Worm (Caenorhabditis elegans) whole organism, L4 larva: ENCODE measurements around the gene srr-4.

ENCODE experiments used
- T20F7.1 ChIP-seq: fragments of 200-800 bp; sonication (Bioruptor generic); optimal IDR thresholded peaks from 2 replicates; lab custom pipeline; 2018; ENCODE audit warnings: mild to moderate bottlenecking, missing genetic modification characterization, missing compliant biosample characterization
- ZK337.2 ChIP-seq: fragments of 200-800 bp; sonication (Bioruptor generic); IDR thresholded peaks from 2 replicates; pipeline ENCODE4 v1.3.6; 2022; ENCODE audit warnings: missing genetic modification reagents, missing genetic modification characterization, missing compliant biosample characterization
- ceh-28 ChIP-seq: fragments of 150-350 bp; optimal IDR thresholded peaks from 2 replicates; lab custom pipeline; 2014; ENCODE audit warnings: missing biosample characterization, missing genetic modification reagents, missing genetic modification characterization
- ceh-62 ChIP-seq: sonication (generic microtip); optimal IDR thresholded peaks from 2 replicates; lab custom pipeline; 2017; ENCODE audit warnings: missing biosample characterization, missing genetic modification characterization
- ceh-82 ChIP-seq: sonication (generic microtip); optimal IDR thresholded peaks from 2 replicates; lab custom pipeline; 2017; ENCODE audit warnings: missing biosample characterization, missing genetic modification characterization
- daf-12 ChIP-seq: fragments of 150-350 bp; optimal IDR thresholded peaks from 2 replicates; lab custom pipeline; 2014; ENCODE audit warnings: missing biosample characterization, missing genetic modification reagents, missing genetic modification characterization
- daf-16 ChIP-seq, 3 experiments: sonication (generic microtip); optimal IDR thresholded peaks; 2 replicates each; lab custom pipeline; 2016 to 2017; ENCODE audit warnings: missing genetic modification characterization in 3 of 3, missing genetic modification reagents in 3 of 3, mild to moderate bottlenecking in 2 of 3, missing compliant biosample characterization in 2 of 3, missing biosample characterization in 1 of 3, moderate library complexity in 1 of 3
- dmd-6 ChIP-seq: fragments of 200-800 bp; sonication (Bioruptor generic); IDR thresholded peaks from 2 replicates; pipeline ENCODE4 v1.3.6; 2022; ENCODE audit warnings: missing genetic modification reagents, missing genetic modification characterization, missing compliant biosample characterization
- dve-1 ChIP-seq: sonication (generic microtip); optimal IDR thresholded peaks from 2 replicates; lab custom pipeline; 2017; ENCODE audit warnings: antibody characterized with exemption, mild to moderate bottlenecking, missing genetic modification characterization, missing compliant biosample characterization; ENCODE audit not compliant: insufficient read depth
- hlh-11 ChIP-seq: fragments of 200-800 bp; sonication (Bioruptor generic); optimal IDR thresholded peaks from 2 replicates; lab custom pipeline; 2018; ENCODE audit warnings: mild to moderate bottlenecking, missing genetic modification characterization, missing compliant biosample characterization
- hmg-1.1 ChIP-seq: fragments of 200-800 bp; sonication (Bioruptor generic); IDR thresholded peaks from 2 replicates; pipeline ENCODE4 v1.3.6; 2022; ENCODE audit warnings: missing genetic modification reagents, missing genetic modification characterization, missing compliant biosample characterization
- lim-7 ChIP-seq: fragments of 200-800 bp; sonication (Bioruptor generic); IDR thresholded peaks from 2 replicates; pipeline ENCODE4 v1.3.6; 2022; ENCODE audit warnings: missing genetic modification characterization, missing compliant biosample characterization
- lin-29 ChIP-seq: fragments of 200-800 bp; sonication (Bioruptor generic); IDR thresholded peaks from 2 replicates; pipeline ENCODE4 v1.3.6; 2022; ENCODE audit warnings: missing genetic modification reagents, missing genetic modification characterization, missing compliant biosample characterization
- lsy-2 ChIP-seq, 2 experiments: fragments of 150-350 bp in 1 of 2; sonication (generic microtip) in 1 of 2; optimal IDR thresholded peaks; 2 replicates each; lab custom pipeline; 2014 to 2017; ENCODE audit warnings: missing biosample characterization in 2 of 2, missing genetic modification characterization in 2 of 2
- mdl-1 ChIP-seq, 2 experiments: fragments of 150-350 bp in 1 of 2; sonication (generic microtip) in 1 of 2; optimal IDR thresholded peaks; 2 replicates each; lab custom pipeline; 2014 to 2017; ENCODE audit warnings: missing biosample characterization in 2 of 2, missing genetic modification characterization in 2 of 2
- mep-1 ChIP-seq: fragments of 150-350 bp; sonication (generic microtip); optimal IDR thresholded peaks from 3 replicates; lab custom pipeline; 2014; ENCODE audit warnings: missing biosample characterization, missing genetic modification characterization
- nhr-102 ChIP-seq: sonication (generic microtip); optimal IDR thresholded peaks from 2 replicates; lab custom pipeline; 2016; ENCODE audit warnings: mild to moderate bottlenecking, missing genetic modification characterization, moderate library complexity, missing compliant biosample characterization
- nhr-28 ChIP-seq: fragments of 150-350 bp; optimal IDR thresholded peaks from 2 replicates; lab custom pipeline; 2014; ENCODE audit warnings: missing biosample characterization, missing genetic modification characterization
- nhr-48 ChIP-seq: sonication (generic microtip); optimal IDR thresholded peaks from 2 replicates; lab custom pipeline; 2016; ENCODE audit warnings: mild to moderate bottlenecking, missing genetic modification characterization, missing compliant biosample characterization
- nhr-77 ChIP-seq: fragments of 150-350 bp; optimal IDR thresholded peaks from 2 replicates; lab custom pipeline; 2014; ENCODE audit warnings: missing biosample characterization, missing genetic modification characterization
- pha-4 ChIP-seq, 2 experiments: fragments of 150-350 bp in 1 of 2; fragments of 200-800 bp in 1 of 2; sonication (Bioruptor generic) in 1 of 2; IDR thresholded peaks in 1 of 2; optimal IDR thresholded peaks in 1 of 2; 2 replicates each; pipeline versions ENCODE4 v1.3.6 to Lab custom; 2014 to 2022; ENCODE audit warnings: missing genetic modification characterization in 2 of 2, missing genetic modification reagents in 2 of 2, missing biosample characterization in 1 of 2, missing compliant biosample characterization in 1 of 2
- php-3 ChIP-seq: fragments of 200-800 bp; sonication (Bioruptor generic); IDR thresholded peaks from 2 replicates; pipeline ENCODE4 v1.3.6; 2022; ENCODE audit warnings: missing genetic modification reagents, missing genetic modification characterization, missing compliant biosample characterization
- pqm-1 ChIP-seq: sonication (generic microtip); optimal IDR thresholded peaks from 2 replicates; lab custom pipeline; 2017; ENCODE audit warnings: missing biosample characterization, missing genetic modification characterization
- vab-7 ChIP-seq: fragments of 200-800 bp; sonication (Bioruptor generic); IDR thresholded peaks from 2 replicates; pipeline ENCODE4 v1.3.6; 2022; ENCODE audit warnings: missing genetic modification reagents, missing genetic modification characterization, missing compliant biosample characterization
- zag-1 ChIP-seq: fragments of 150-350 bp; optimal IDR thresholded peaks from 2 replicates; lab custom pipeline; 2014; ENCODE audit warnings: missing biosample characterization, missing genetic modification characterization
- zfp-2 ChIP-seq: sonication (generic microtip); optimal IDR thresholded peaks from 2 replicates; lab custom pipeline; 2016; ENCODE audit warnings: mild to moderate bottlenecking, missing genetic modification characterization, missing compliant biosample characterization

srr-4 gene

ce11 chrV:5067390-5067789 lies 48.4 kb downstream of the srr-4 start:
- TF ChIP-seq T20F7.1 (GFP tag; lab: Kevin White, UChicago) (peak; percentile 41), php-3 (GFP tag; lab: Robert Waterston, UW) (peak; percentile 57; the same call in 1 of the 2 replicates), dmd-6 (GFP tag; lab: Robert Waterston, UW) (peak; percentile 57), mdl-1 (tag; optimal IDR thresholded peaks at IDR 0.05; lab: Kevin White, UChicago) (peak in 1 of 2 experiments; percentile 28), vab-7 (GFP tag; lab: Robert Waterston, UW) (no peak), hmg-1.1 (GFP tag; lab: Robert Waterston, UW) (no peak), lsy-2 (tag; optimal IDR thresholded peaks at IDR 0.05; lab: Kevin White, UChicago) (peak in 1 of 2 experiments; percentile 26), hlh-11 (peak; percentile 43), ceh-28 (tag; lab: Kevin White, UChicago) (no peak), daf-12 (no peak), daf-16 (GFP tag; optimal IDR thresholded peaks at IDR 0.05; lab: Kevin White, UChicago) (no peak), daf-16 (tag; optimal IDR thresholded peaks at IDR 0.05; lab: Kevin White, UChicago) (peak; percentile 72), pqm-1 (tag; lab: Kevin White, UChicago) (peak; percentile 89), pha-4 (GFP tag; IDR thresholded peaks at IDR 0.05; lab: Robert Waterston, UW) (no peak), pha-4 (tag; optimal IDR thresholded peaks at IDR 0.05; lab: Kevin White, UChicago) (no peak), nhr-77 (tag; lab: Kevin White, UChicago) (peak; percentile 47), dve-1 (tag; lab: Kevin White, UChicago) (peak; percentile 70), nhr-28 (tag; lab: Kevin White, UChicago) (peak; percentile 84), nhr-48 (no peak)
- TF ChIP-seq, all 104 proteins: peak for 11

- TF ChIP-seq mep-1 (tag; lab: Kevin White, UChicago) (no peak), zag-1 (no peak), ceh-62 (tag; lab: Kevin White, UChicago) (no peak), zfp-2 (tag; lab: Kevin White, UChicago) (no peak), ceh-82 (tag; lab: Kevin White, UChicago) (no peak), nhr-102 (tag; lab: Kevin White, UChicago) (no peak), nhr-77 (tag; lab: Kevin White, UChicago) (no peak), lin-29 (no peak), ZK337.2 (no peak), lim-7 (GFP tag; lab: Robert Waterston, UW) (no peak)
Observed at ce11 chrV:5069440-5069839, 50.4 kb downstream of the srr-4 start, which contains the start of gene Y58A7A.1. Y58A7A.1 (minus strand) TSS chrV:5069540.
